Fruit fly (Drosophila melanogaster) whole organism, embryonic: ENCODE results near the gene CG18063.

Source experiments
- BtbVII ChIP-seq: fragments of 200-800 bp; sonication (Bioruptor generic); optimal IDR thresholded peaks from 3 replicates; lab custom pipeline; 2017; ENCODE audit warnings: missing biosample characterization, mild to moderate bottlenecking, missing genetic modification characterization
- CG10147 ChIP-seq: fragments of 200-800 bp; sonication (Bioruptor generic); optimal IDR thresholded peaks from 2 replicates; lab custom pipeline; 2019; ENCODE audit warnings: missing biosample characterization, mild to moderate bottlenecking, missing genetic modification characterization, moderate library complexity
- CG10274 ChIP-seq: fragments of 200-800 bp; sonication (Bioruptor generic); optimal IDR thresholded peaks from 3 replicates; lab custom pipeline; 2017; ENCODE audit warnings: missing biosample characterization, mild to moderate bottlenecking, missing genetic modification characterization
- CG11456 ChIP-seq: fragments of 200-800 bp; sonication (Bioruptor generic); IDR thresholded peaks from 3 replicates; pipeline ENCODE4 v1.3.6; 2022; ENCODE audit warnings: missing biosample characterization, missing genetic modification characterization
- CG12071 ChIP-seq: fragments of 200-800 bp; sonication (Bioruptor generic); optimal IDR thresholded peaks from 3 replicates; lab custom pipeline; 2018; ENCODE audit warnings: missing biosample characterization, mild to moderate bottlenecking, missing genetic modification characterization
- CG12236 ChIP-seq: fragments of 200-800 bp; sonication (Bioruptor generic); optimal IDR thresholded peaks from 2 replicates; lab custom pipeline; 2016; ENCODE audit warnings: missing biosample characterization, missing genetic modification characterization
- CG12391 ChIP-seq: fragments of 200-800 bp; sonication (Bioruptor generic); optimal IDR thresholded peaks from 3 replicates; lab custom pipeline; 2018; ENCODE audit warnings: missing biosample characterization, mild to moderate bottlenecking, missing genetic modification characterization, moderate library complexity
- CG12659 ChIP-seq: fragments of 200-800 bp; sonication (Bioruptor generic); optimal IDR thresholded peaks from 3 replicates; lab custom pipeline; 2017; ENCODE audit warnings: mild to moderate bottlenecking, missing biosample characterization, missing genetic modification reagents, missing genetic modification characterization
- CG12769 ChIP-seq: fragments of 200-800 bp; sonication (Bioruptor generic); optimal IDR thresholded peaks from 2 replicates; lab custom pipeline; 2019; ENCODE audit warnings: missing biosample characterization, mild to moderate bottlenecking, missing genetic modification characterization, moderate library complexity
- CG13123 ChIP-seq: fragments of 200-800 bp; sonication (Bioruptor generic); optimal IDR thresholded peaks from 2 replicates; lab custom pipeline; 2016; ENCODE audit warnings: missing biosample characterization, missing genetic modification characterization
- CG14050 ChIP-seq: fragments of 200-800 bp; sonication (Bioruptor generic); IDR thresholded peaks from 3 replicates; pipeline ENCODE4 v1.3.6; 2022; ENCODE audit warnings: missing biosample characterization, missing genetic modification characterization
- CG18262 ChIP-seq: fragments of 200-800 bp; optimal IDR thresholded peaks from 3 replicates; lab custom pipeline; 2019; ENCODE audit warnings: missing biosample characterization, mild to moderate bottlenecking, missing genetic modification characterization, moderate library complexity
- CG18764 ChIP-seq: fragments of 200-800 bp; sonication (Bioruptor generic); optimal IDR thresholded peaks from 3 replicates; lab custom pipeline; 2016; ENCODE audit warnings: missing biosample characterization, missing genetic modification characterization
- CG2712 ChIP-seq: fragments of 200-800 bp; optimal IDR thresholded peaks from 3 replicates; lab custom pipeline; 2019; ENCODE audit warnings: missing biosample characterization, mild to moderate bottlenecking, missing genetic modification characterization, moderate library complexity
- CG2875 ChIP-seq: fragments of 200-800 bp; sonication (Bioruptor generic); optimal IDR thresholded peaks from 2 replicates; lab custom pipeline; 2017; ENCODE audit warnings: missing biosample characterization, mild to moderate bottlenecking, missing genetic modification characterization, missing genetic modification reagents
- CG31365 ChIP-seq: fragments of 200-800 bp; sonication (Bioruptor generic); optimal IDR thresholded peaks from 2 replicates; lab custom pipeline; 2018; ENCODE audit warnings: missing biosample characterization, mild to moderate bottlenecking, missing genetic modification characterization
- CG3847 ChIP-seq: fragments of 200-800 bp; sonication (Bioruptor generic); IDR thresholded peaks from 2 replicates; pipeline ENCODE4 v1.3.6; 2022; ENCODE audit warnings: missing biosample characterization, missing genetic modification characterization
- CG8281 ChIP-seq: fragments of 200-800 bp; sonication (Bioruptor generic); optimal IDR thresholded peaks from 2 replicates; lab custom pipeline; 2018; ENCODE audit warnings: missing biosample characterization, mild to moderate bottlenecking, missing genetic modification characterization, moderate library complexity
- CG9215 ChIP-seq: fragments of 200-800 bp; sonication (Bioruptor generic); IDR thresholded peaks from 2 replicates; pipeline ENCODE4 v1.3.6; 2022; ENCODE audit warnings: missing biosample characterization, missing genetic modification characterization
- CG9609 ChIP-seq: fragments of 200-800 bp; sonication (Bioruptor generic); optimal IDR thresholded peaks from 3 replicates; lab custom pipeline; 2016; ENCODE audit warnings: missing biosample characterization, missing genetic modification characterization
- CG9727 ChIP-seq: fragments of 200-800 bp; sonication (Bioruptor generic); optimal IDR thresholded peaks from 3 replicates; lab custom pipeline; 2017; ENCODE audit warnings: missing biosample characterization, mild to moderate bottlenecking, missing genetic modification characterization
- Chrac-16 ChIP-seq: fragments of 200-800 bp; sonication (Bioruptor generic); optimal IDR thresholded peaks from 3 replicates; lab custom pipeline; 2016; ENCODE audit warnings: missing biosample characterization, missing genetic modification characterization
- CkIIα-i1 ChIP-seq: fragments of 200-800 bp; sonication (Bioruptor generic); IDR thresholded peaks from 2 replicates; pipeline ENCODE4 v1.3.6; 2022; ENCODE audit warnings: missing biosample characterization, missing genetic modification characterization
- Dbx ChIP-seq: fragments of 200-800 bp; sonication (Bioruptor generic); IDR thresholded peaks from 3 replicates; pipeline ENCODE4 v1.3.6; 2022; ENCODE audit warnings: missing biosample characterization, missing genetic modification characterization
- Dek ChIP-seq: fragments of 200-800 bp; sonication (Bioruptor generic); optimal IDR thresholded peaks from 3 replicates; lab custom pipeline; 2019; ENCODE audit warnings: missing biosample characterization, mild to moderate bottlenecking, missing genetic modification characterization, moderate library complexity
- Dfd ChIP-seq, 2 experiments: fragments of >200 bp; optimal IDR thresholded peaks; 2 replicates each; lab custom pipeline; 2017; ENCODE audit warnings: missing biosample characterization in 2 of 2, missing genetic modification characterization in 2 of 2
- Hmr ChIP-seq: fragments of 200-800 bp; sonication (Bioruptor generic); optimal IDR thresholded peaks from 3 replicates; lab custom pipeline; 2017; ENCODE audit warnings: mild to moderate bottlenecking, missing biosample characterization, missing genetic modification reagents, missing genetic modification characterization
- MESR4 ChIP-seq: fragments of 200-800 bp; sonication (Bioruptor generic); optimal IDR thresholded peaks from 2 replicates; lab custom pipeline; 2018; ENCODE audit warnings: missing biosample characterization, mild to moderate bottlenecking, missing genetic modification characterization, moderate library complexity
- NK7.1 ChIP-seq: fragments of 200-800 bp; sonication (Bioruptor generic); optimal IDR thresholded peaks from 3 replicates; lab custom pipeline; 2016; ENCODE audit warnings: missing biosample characterization, missing genetic modification characterization
- Neu2 ChIP-seq: fragments of 200-800 bp; sonication (Bioruptor generic); optimal IDR thresholded peaks from 3 replicates; lab custom pipeline; 2016; ENCODE audit warnings: missing biosample characterization, missing genetic modification characterization, borderline replicate concordance
- Nf-YB ChIP-seq: fragments of 200-800 bp; sonication (Bioruptor generic); optimal IDR thresholded peaks from 3 replicates; lab custom pipeline; 2019; ENCODE audit warnings: missing biosample characterization, mild to moderate bottlenecking, missing genetic modification characterization, moderate library complexity
- Oaz ChIP-seq: fragments of 200-800 bp; sonication (Bioruptor generic); IDR thresholded peaks from 2 replicates; pipeline ENCODE4 v1.3.6; 2022; ENCODE audit warnings: missing biosample characterization, missing genetic modification characterization
- Oli ChIP-seq: fragments of 200-800 bp; sonication (Bioruptor generic); optimal IDR thresholded peaks from 2 replicates; lab custom pipeline; 2018; ENCODE audit warnings: missing biosample characterization, mild to moderate bottlenecking, missing genetic modification characterization, moderate library complexity
- Rfx ChIP-seq: fragments of 200-800 bp; sonication (Bioruptor generic); IDR thresholded peaks from 2 replicates; pipeline ENCODE4 v1.3.6; 2022; ENCODE audit warnings: missing biosample characterization, missing genetic modification characterization
- Tbp ChIP-seq: fragments of >200 bp; optimal IDR thresholded peaks from 2 replicates; lab custom pipeline; 2018; ENCODE audit warnings: missing biosample characterization, missing genetic modification characterization
- Vsx1 ChIP-seq: fragments of 200-800 bp; sonication (Bioruptor generic); optimal IDR thresholded peaks from 2 replicates; lab custom pipeline; 2017; ENCODE audit warnings: missing biosample characterization, mild to moderate bottlenecking, missing genetic modification characterization, missing genetic modification reagents
- caup ChIP-seq: fragments of 200-800 bp; sonication (Bioruptor generic); optimal IDR thresholded peaks from 3 replicates; lab custom pipeline; 2017; ENCODE audit warnings: missing biosample characterization, mild to moderate bottlenecking, missing genetic modification characterization, moderate library complexity; ENCODE audit not compliant: severe bottlenecking
- croc ChIP-seq: fragments of 200-800 bp; sonication (Bioruptor generic); conservative IDR thresholded peaks from 3 replicates; pipeline ENCODE4 v1.3.6; 2022; ENCODE audit warnings: missing biosample characterization, missing genetic modification characterization
- ewg ChIP-seq: fragments of 200-800 bp; sonication (Bioruptor generic); optimal IDR thresholded peaks from 3 replicates; lab custom pipeline; 2017; ENCODE audit warnings: mild to moderate bottlenecking, missing biosample characterization, missing genetic modification reagents, missing genetic modification characterization
- eyg ChIP-seq: fragments of 200-800 bp; sonication (Bioruptor generic); optimal IDR thresholded peaks from 3 replicates; lab custom pipeline; 2016; ENCODE audit warnings: missing biosample characterization, missing genetic modification characterization
- fd64A ChIP-seq: fragments of 200-800 bp; sonication (Bioruptor generic); optimal IDR thresholded peaks from 3 replicates; lab custom pipeline; 2018; ENCODE audit warnings: missing biosample characterization, mild to moderate bottlenecking, missing genetic modification characterization
- gsb ChIP-seq: fragments of 200-800 bp; sonication (Bioruptor generic); IDR thresholded peaks from 2 replicates; pipeline ENCODE4 v1.3.6; 2022; ENCODE audit warnings: missing biosample characterization, missing genetic modification characterization
- hth ChIP-seq: fragments of >200 bp; optimal IDR thresholded peaks from 2 replicates; lab custom pipeline; 2017; ENCODE audit warnings: inconsistent platforms
- org-1 ChIP-seq: fragments of 200-800 bp; sonication (Bioruptor generic); optimal IDR thresholded peaks from 2 replicates; lab custom pipeline; 2017; ENCODE audit warnings: missing biosample characterization, missing genetic modification characterization
- pfk ChIP-seq: fragments of 200-800 bp; sonication (Bioruptor generic); optimal IDR thresholded peaks from 2 replicates; lab custom pipeline; 2018; ENCODE audit warnings: missing biosample characterization, mild to moderate bottlenecking, missing genetic modification characterization, moderate library complexity
- psq ChIP-seq: fragments of 200-800 bp; sonication (Bioruptor generic); optimal IDR thresholded peaks from 2 replicates; lab custom pipeline; 2017; ENCODE audit warnings: missing biosample characterization, missing genetic modification characterization
- run ChIP-seq: fragments of 200-800 bp; sonication (Bioruptor generic); optimal IDR thresholded peaks from 3 replicates; lab custom pipeline; 2018; ENCODE audit warnings: missing biosample characterization, mild to moderate bottlenecking, missing genetic modification characterization
- sens ChIP-seq: fragments of 200-800 bp; sonication (Bioruptor generic); peaks from one replicate; lab custom pipeline; 2016; ENCODE audit warnings: missing biosample characterization, missing genetic modification characterization
- sob ChIP-seq: fragments of 200-800 bp; sonication (Bioruptor generic); IDR thresholded peaks from 2 replicates; pipeline ENCODE4 v1.3.6; 2022; ENCODE audit warnings: missing biosample characterization, missing genetic modification characterization
- vfl ChIP-seq: fragments of 200-800 bp; sonication (Bioruptor generic); optimal IDR thresholded peaks from 2 replicates; lab custom pipeline; 2016; ENCODE audit warnings: missing biosample characterization, missing genetic modification characterization

CG18063 gene

DNA sequence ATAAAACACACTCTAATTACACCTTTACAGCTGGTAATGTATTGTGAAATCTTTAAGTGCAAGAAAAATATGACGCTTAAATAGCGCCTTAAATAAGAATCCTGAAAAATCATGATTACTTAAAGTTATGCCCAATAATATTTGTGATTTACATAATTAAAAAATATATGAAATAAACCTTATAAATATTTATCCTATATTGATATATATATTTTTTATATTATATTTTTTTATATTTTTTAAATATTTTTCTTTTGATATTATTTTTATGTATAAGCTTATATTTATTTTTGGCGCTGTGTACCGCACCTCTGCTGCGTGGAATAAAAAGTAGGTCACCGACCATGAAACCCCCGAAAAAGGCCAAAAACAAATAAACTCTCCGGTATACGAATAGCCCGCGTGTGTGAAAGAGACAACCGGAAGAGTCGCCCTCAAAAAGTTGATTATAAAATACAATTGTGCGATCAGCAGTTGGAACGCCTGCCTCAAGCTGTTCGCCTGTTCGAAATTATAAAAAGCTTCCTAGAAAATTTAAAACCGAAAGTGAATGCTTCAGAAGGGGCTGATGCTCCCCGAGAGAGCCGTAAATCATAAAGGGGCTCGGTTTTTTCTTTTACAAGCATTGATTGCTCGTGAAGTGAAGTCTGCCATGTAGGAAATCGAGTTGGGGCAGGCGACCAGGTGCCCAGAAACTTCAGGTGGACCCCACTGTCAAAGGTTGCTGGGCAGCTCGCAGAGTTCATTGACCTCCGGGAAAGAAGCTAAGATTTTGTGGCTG, 49.0 kb upstream of the CG18063 start (continued):
- peak; percentile 41 for TF ChIP-seq pfk (GFP tag; lab: Kevin White, UChicago)
- no peak for TF ChIP-seq CG9609 (GFP tag; lab: Kevin White, UChicago)
- no peak for TF ChIP-seq CG11456 (GFP tag; lab: Robert Waterston, UW)
- no peak for TF ChIP-seq CG10147 (GFP tag; lab: Kevin White, UChicago)
- TF ChIP-seq Vsx1 (GFP tag; lab: Kevin White, UChicago), result no peak
- TF ChIP-seq BtbVII, result peak; percentile 9
- peak; percentile 7 for TF ChIP-seq ewg (GFP tag; lab: Kevin White, UChicago)
- no peak for TF ChIP-seq CG31365 (tag; lab: Kevin White, UChicago)
- TF ChIP-seq CG10274, result no peak
- TF ChIP-seq CG3847 (GFP tag; lab: Robert Waterston, UW), result no peak
- TF ChIP-seq run (tag; lab: Kevin White, UChicago), result peak; percentile 47
- no peak for TF ChIP-seq CG12236 (GFP tag; lab: Kevin White, UChicago)
- TF ChIP-seq Oaz (GFP tag; lab: Robert Waterston, UW), result no peak
- TF ChIP-seq caup, result peak; percentile 42
- peak; percentile 78 for TF ChIP-seq CG2712 (tag; lab: Kevin White, UChicago)
- TF ChIP-seq hth (lab: Kevin White, UChicago), result no peak
- TF ChIP-seq psq (GFP tag; lab: Kevin White, UChicago), result no peak
- no peak for TF ChIP-seq CG12071 (GFP tag; lab: Kevin White, UChicago)
- no peak for TF ChIP-seq NK7.1 (GFP tag; lab: Kevin White, UChicago)
- TF ChIP-seq vfl, result no peak
- peak; percentile 67 for TF ChIP-seq CG12391 (tag; lab: Kevin White, UChicago)
- TF ChIP-seq MESR4 (GFP tag; lab: Kevin White, UChicago), result no peak
- TF ChIP-seq CG13123 (GFP tag; lab: Kevin White, UChicago), result no peak
- peak; percentile 86 for TF ChIP-seq CG18262 (tag; lab: Kevin White, UChicago)
- peak; percentile 48; the same call in 1 of the 3 replicates for TF ChIP-seq Dbx (GFP tag; lab: Robert Waterston, UW)
- peak; percentile 4 for TF ChIP-seq Nf-YB
- TF ChIP-seq Rfx (GFP tag; lab: Robert Waterston, UW), result peak; percentile 53; the same call in 1 of the 2 replicates
- TF ChIP-seq CG2875 (GFP tag; lab: Kevin White, UChicago), result peak; percentile 38
- TF ChIP-seq CG12769, result peak; percentile 96
- no peak for TF ChIP-seq Chrac-16 (GFP tag; lab: Kevin White, UChicago)
- no peak for TF ChIP-seq CG18764
- TF ChIP-seq eyg (GFP tag; lab: Kevin White, UChicago), result no peak
- TF ChIP-seq CG8281, result no peak
- TF ChIP-seq CG9727 (GFP tag; lab: Kevin White, UChicago), result peak; percentile 31
- no peak for TF ChIP-seq Tbp (GFP tag; lab: Kevin White, UChicago)
- TF ChIP-seq fd64A (GFP tag; lab: Kevin White, UChicago), result no peak
- TF ChIP-seq sens (GFP tag; lab: Kevin White, UChicago), result peak; percentile 87
- peak; percentile 44 for TF ChIP-seq CG12659
- no peak for TF ChIP-seq gsb (GFP tag; lab: Robert Waterston, UW)
- peak; percentile 75 for TF ChIP-seq Oli (tag; lab: Kevin White, UChicago)
- no peak for TF ChIP-seq CkIIα-i1
- no peak for TF ChIP-seq Dfd (GFP tag; optimal IDR thresholded peaks at IDR 0.05; lab: Kevin White, UChicago)
- 0 out of 3 replicates have a peak, but pooled peaks have one; percentile 19 for TF ChIP-seq CG14050 (GFP tag; lab: Robert Waterston, UW)
- peak; percentile 40 for TF ChIP-seq Hmr (GFP tag; lab: Kevin White, UChicago)
- no peak for TF ChIP-seq Neu2
- TF ChIP-seq CG9215 (GFP tag; lab: Robert Waterston, UW), result no peak
- peak; percentile 42 for TF ChIP-seq Dek
- TF ChIP-seq sob (GFP tag; lab: Robert Waterston, UW), result peak; percentile 40
- no peak for TF ChIP-seq org-1 (GFP tag; lab: Kevin White, UChicago)
- no peak for TF ChIP-seq croc (GFP tag; lab: Robert Waterston, UW)
